Worm (Caenorhabditis elegans) whole organism, L2 larva: ENCODE measurements around the gene tbx-2.

Experiments
- ama-1 ChIP-seq: fragments of 150-350 bp; optimal IDR thresholded peaks from 2 replicates; lab custom pipeline; 2018; ENCODE audit warnings: inconsistent platforms
- ceh-16 ChIP-seq: fragments of 150-350 bp; optimal IDR thresholded peaks from 2 replicates; lab custom pipeline; 2014; ENCODE audit warnings: missing biosample characterization, missing genetic modification characterization
- ceh-82 ChIP-seq: fragments of 150-350 bp; optimal IDR thresholded peaks from 2 replicates; lab custom pipeline; 2014; ENCODE audit warnings: missing biosample characterization, missing genetic modification characterization
- dmd-4 ChIP-seq: sonication (generic microtip); optimal IDR thresholded peaks from 2 replicates; lab custom pipeline; 2017; ENCODE audit warnings: missing biosample characterization, missing genetic modification characterization
- elt-1 ChIP-seq: fragments of 150-350 bp; optimal IDR thresholded peaks from 2 replicates; lab custom pipeline; 2014; ENCODE audit warnings: missing biosample characterization, missing genetic modification characterization
- elt-3 ChIP-seq: sonication (generic microtip); optimal IDR thresholded peaks from 2 replicates; lab custom pipeline; 2017; ENCODE audit warnings: missing biosample characterization, missing genetic modification characterization
- nhr-12 ChIP-seq: fragments of 150-350 bp; optimal IDR thresholded peaks from 2 replicates; lab custom pipeline; 2014; ENCODE audit warnings: missing biosample characterization, missing genetic modification characterization
- nhr-77 ChIP-seq: fragments of 150-350 bp; optimal IDR thresholded peaks from 2 replicates; lab custom pipeline; 2014; ENCODE audit warnings: missing biosample characterization, missing genetic modification characterization
- snpc-4 ChIP-seq: fragments of 150-350 bp; optimal IDR thresholded peaks from 2 replicates; lab custom pipeline; 2014; ENCODE audit warnings: missing biosample characterization, missing genetic modification characterization
- unc-55 ChIP-seq: fragments of 150-350 bp; sonication (generic microtip); optimal IDR thresholded peaks from 3 replicates; lab custom pipeline; 2014; ENCODE audit warnings: missing biosample characterization, missing genetic modification reagents, missing genetic modification characterization
- unc-62 ChIP-seq: fragments of 150-350 bp; optimal IDR thresholded peaks from 2 replicates; lab custom pipeline; 2014; ENCODE audit warnings: missing biosample characterization, missing genetic modification reagents, missing genetic modification characterization
- zag-1 ChIP-seq: fragments of 150-350 bp; optimal IDR thresholded peaks from 2 replicates; lab custom pipeline; 2014; ENCODE audit warnings: missing biosample characterization, missing genetic modification characterization
- ztf-4 ChIP-seq: fragments of 150-350 bp; optimal IDR thresholded peaks from 2 replicates; lab custom pipeline; 2014; ENCODE audit warnings: missing biosample characterization, missing genetic modification characterization

- TF ChIP-seq nhr-12 = no peak
- TF ChIP-seq snpc-4 (tag; lab: Kevin White, UChicago) = no peak
- TF ChIP-seq zag-1 (tag; lab: Kevin White, UChicago) = no peak
- TF ChIP-seq nhr-77 (tag; lab: Kevin White, UChicago) = no peak
- TF ChIP-seq elt-1 = no peak
- no peak for TF ChIP-seq ama-1 (lab: Kevin White, UChicago)
- TF ChIP-seq unc-62 = no peak
- no peak for TF ChIP-seq ztf-4 (tag; lab: Kevin White, UChicago)
- TF ChIP-seq unc-55 (GFP tag; lab: Kevin White, UChicago) = peak; percentile 3
- TF ChIP-seq dmd-4 (tag; lab: Kevin White, UChicago) = no peak
- no peak for TF ChIP-seq ceh-16 (tag; lab: Kevin White, UChicago)
- TF ChIP-seq elt-3 = no peak
- TF ChIP-seq ceh-82 (tag; lab: Kevin White, UChicago) = no peak
Observed at ce11 chrIII:5183372-5183771, 47.3 kb upstream of the tbx-2 start.
